Worm (Caenorhabditis elegans) whole organism, young adult: ENCODE data around the gene F33A8.7.

Experiments
- B0019.2 ChIP-seq: fragments of 200-800 bp; sonication (Bioruptor generic); conservative IDR thresholded peaks from 2 replicates; pipeline ENCODE4 v1.3.6; 2022; ENCODE audit warnings: missing genetic modification reagents, missing genetic modification characterization, missing compliant biosample characterization
- B0261.1 ChIP-seq: sonication (generic microtip); optimal IDR thresholded peaks from 2 replicates; lab custom pipeline; 2016; ENCODE audit warnings: mild to moderate bottlenecking, missing genetic modification characterization, moderate library complexity, missing compliant biosample characterization
- C06A6.2 ChIP-seq: fragments of 200-800 bp; sonication (Bioruptor generic); conservative IDR thresholded peaks from 2 replicates; pipeline ENCODE4 v1.3.6; 2022; ENCODE audit warnings: missing genetic modification characterization, missing compliant biosample characterization
- D2030.7 ChIP-seq: fragments of 200-800 bp; sonication (Bioruptor generic); IDR thresholded peaks from 2 replicates; pipeline ENCODE4 v1.3.6; 2022; ENCODE audit warnings: missing genetic modification reagents, missing genetic modification characterization, missing compliant biosample characterization
- F39B2.1 ChIP-seq: fragments of 200-800 bp; sonication (Bioruptor generic); IDR thresholded peaks from 2 replicates; pipeline ENCODE4 v1.3.6; 2022; ENCODE audit warnings: missing genetic modification reagents, missing genetic modification characterization, missing compliant biosample characterization
- K11D2.4 ChIP-seq: fragments of 200-800 bp; sonication (Bioruptor generic); IDR thresholded peaks from 2 replicates; pipeline ENCODE4 v1.3.6; 2022; ENCODE audit warnings: missing genetic modification reagents, missing genetic modification characterization, missing compliant biosample characterization
- Y53F4B.3 ChIP-seq: fragments of 200-800 bp; sonication (Bioruptor generic); IDR thresholded peaks from 2 replicates; pipeline ENCODE4 v1.3.6; 2022; ENCODE audit warnings: missing genetic modification reagents, missing genetic modification characterization, missing compliant biosample characterization
- Y67H2A.10 ChIP-seq: fragments of 200-800 bp; sonication (Bioruptor generic); conservative IDR thresholded peaks from 2 replicates; pipeline ENCODE4 v1.3.6; 2022; ENCODE audit warnings: missing genetic modification reagents, missing genetic modification characterization, missing compliant biosample characterization
- ZK185.1 ChIP-seq: sonication (generic microtip); optimal IDR thresholded peaks from 2 replicates; lab custom pipeline; 2016; ENCODE audit warnings: mild to moderate bottlenecking, missing genetic modification characterization, missing compliant biosample characterization; ENCODE audit not compliant: poor library complexity, severe bottlenecking
- akir-1 ChIP-seq: fragments of 200-800 bp; sonication (Bioruptor generic); optimal IDR thresholded peaks from 2 replicates; lab custom pipeline; 2018; ENCODE audit warnings: mild to moderate bottlenecking, missing genetic modification characterization, moderate library complexity, missing compliant biosample characterization
- atf-7 ChIP-seq: sonication (generic microtip); optimal IDR thresholded peaks from 2 replicates; lab custom pipeline; 2017; ENCODE audit warnings: mild to moderate bottlenecking, missing genetic modification characterization, missing compliant biosample characterization
- athp-1 ChIP-seq: sonication (generic microtip); optimal IDR thresholded peaks from 2 replicates; lab custom pipeline; 2017; ENCODE audit warnings: mild to moderate bottlenecking, missing genetic modification characterization, missing compliant biosample characterization
- attf-3 ChIP-seq: fragments of 200-800 bp; sonication (Bioruptor generic); conservative IDR thresholded peaks from 2 replicates; pipeline ENCODE4 v1.3.6; 2022; ENCODE audit warnings: missing genetic modification reagents, missing genetic modification characterization, missing compliant biosample characterization
- attf-5 ChIP-seq: fragments of 200-800 bp; sonication (Bioruptor generic); optimal IDR thresholded peaks from 2 replicates; lab custom pipeline; 2018; ENCODE audit warnings: mild to moderate bottlenecking, missing genetic modification characterization, missing compliant biosample characterization
- ceh-100 ChIP-seq: fragments of 200-800 bp; sonication (Bioruptor generic); IDR thresholded peaks from 2 replicates; pipeline ENCODE4 v1.3.6; 2022; ENCODE audit warnings: missing genetic modification reagents, missing genetic modification characterization, missing compliant biosample characterization
- ceh-58 ChIP-seq: fragments of 200-800 bp; sonication (Bioruptor generic); IDR thresholded peaks from 2 replicates; pipeline ENCODE4 v1.3.6; 2022; ENCODE audit warnings: missing genetic modification characterization, missing compliant biosample characterization
- dox-1 ChIP-seq: fragments of 200-800 bp; sonication (Bioruptor generic); IDR thresholded peaks from 2 replicates; pipeline ENCODE4 v1.3.6; 2022; ENCODE audit warnings: missing genetic modification reagents, missing genetic modification characterization, missing compliant biosample characterization
- efl-1 ChIP-seq: fragments of 150-350 bp; optimal IDR thresholded peaks from 2 replicates; lab custom pipeline; 2014; ENCODE audit warnings: missing biosample characterization, missing genetic modification reagents, missing genetic modification characterization
- egl-44 ChIP-seq: fragments of 200-800 bp; sonication (Bioruptor generic); IDR thresholded peaks from 2 replicates; pipeline ENCODE4 v1.3.6; 2022; ENCODE audit warnings: missing genetic modification reagents, missing genetic modification characterization, missing compliant biosample characterization
- hmg-1.2 ChIP-seq: fragments of 200-800 bp; sonication (Bioruptor generic); IDR thresholded peaks from 2 replicates; pipeline ENCODE4 v1.3.6; 2022; ENCODE audit warnings: missing genetic modification reagents, missing genetic modification characterization, missing compliant biosample characterization
- hsf-1 ChIP-seq: fragments of 200-800 bp; sonication (Bioruptor generic); IDR thresholded peaks from 2 replicates; pipeline ENCODE4 v1.3.6; 2022; ENCODE audit warnings: missing genetic modification reagents, missing genetic modification characterization, missing compliant biosample characterization
- lag-1 ChIP-seq: fragments of 200-800 bp; sonication (Bioruptor generic); IDR thresholded peaks from 2 replicates; pipeline ENCODE4 v1.3.6; 2022; ENCODE audit warnings: missing genetic modification reagents, missing genetic modification characterization, missing compliant biosample characterization
- lin-35 ChIP-seq, 3 experiments: fragments of 150-350 bp in 2 of 3; sonication (generic microtip) in 1 of 3; optimal IDR thresholded peaks; 2 replicates each; lab custom pipeline; 2014 to 2018; ENCODE audit warnings: missing biosample characterization in 3 of 3, missing genetic modification characterization in 3 of 3, missing genetic modification reagents in 3 of 3
- lin-54 ChIP-seq: fragments of 200-800 bp; sonication (Bioruptor generic); optimal IDR thresholded peaks from 2 replicates; lab custom pipeline; 2018; ENCODE audit warnings: mild to moderate bottlenecking, missing genetic modification characterization, missing compliant biosample characterization
- lsl-1 ChIP-seq: fragments of 200-800 bp; sonication (Bioruptor generic); optimal IDR thresholded peaks from 2 replicates; lab custom pipeline; 2018; ENCODE audit warnings: mild to moderate bottlenecking, missing genetic modification characterization, moderate library complexity, missing compliant biosample characterization
- madf-8 ChIP-seq: fragments of 200-800 bp; sonication (Bioruptor generic); conservative IDR thresholded peaks from 2 replicates; pipeline ENCODE4 v1.3.6; 2022; ENCODE audit warnings: missing genetic modification reagents, missing genetic modification characterization, missing compliant biosample characterization
- mcd-1 ChIP-seq: fragments of 200-800 bp; sonication (Bioruptor generic); IDR thresholded peaks from 2 replicates; pipeline ENCODE4 v1.3.6; 2022; ENCODE audit warnings: missing genetic modification reagents, missing genetic modification characterization, missing compliant biosample characterization
- mel-28 ChIP-seq: sonication (generic microtip); optimal IDR thresholded peaks from 2 replicates; lab custom pipeline; 2016; ENCODE audit warnings: borderline replicate concordance, mild to moderate bottlenecking, missing genetic modification characterization, missing compliant biosample characterization
- nfya-2 ChIP-seq: fragments of 200-800 bp; sonication (Bioruptor generic); IDR thresholded peaks from 2 replicates; pipeline ENCODE4 v1.3.6; 2022; ENCODE audit warnings: missing genetic modification reagents, missing genetic modification characterization, missing compliant biosample characterization
- nfyb-1 ChIP-seq: fragments of 200-800 bp; sonication (Bioruptor generic); IDR thresholded peaks from 2 replicates; pipeline ENCODE4 v1.3.6; 2022; ENCODE audit warnings: missing genetic modification reagents, missing genetic modification characterization, missing compliant biosample characterization
- pbrm-1 ChIP-seq: fragments of 200-800 bp; sonication (Bioruptor generic); IDR thresholded peaks from 2 replicates; pipeline ENCODE4 v1.3.6; 2022; ENCODE audit warnings: missing genetic modification reagents, missing genetic modification characterization, missing compliant biosample characterization
- repo-1 ChIP-seq: sonication (generic microtip); optimal IDR thresholded peaks from 2 replicates; lab custom pipeline; 2017; ENCODE audit warnings: mild to moderate bottlenecking, missing genetic modification characterization, missing compliant biosample characterization
- snpc-1.1 ChIP-seq: sonication (generic microtip); optimal IDR thresholded peaks from 2 replicates; lab custom pipeline; 2017; ENCODE audit warnings: missing genetic modification characterization, mild to moderate bottlenecking, missing compliant biosample characterization, antibody characterized with exemption, moderate library complexity, missing genotype, missing genetic modification reagents; ENCODE audit not compliant: insufficient read depth
- tbp1 ChIP-seq: fragments of 200-800 bp; sonication (Bioruptor generic); optimal IDR thresholded peaks from 2 replicates; lab custom pipeline; 2018; ENCODE audit warnings: mild to moderate bottlenecking, missing genetic modification characterization, missing compliant biosample characterization
- ztf-26 ChIP-seq: sonication (generic microtip); optimal IDR thresholded peaks from 2 replicates; lab custom pipeline; 2017; ENCODE audit warnings: missing genetic modification characterization, missing compliant biosample characterization
- ztf-6 ChIP-seq: fragments of 200-800 bp; sonication (Bioruptor generic); IDR thresholded peaks from 2 replicates; pipeline ENCODE4 v1.3.6; 2022; ENCODE audit warnings: missing genetic modification reagents, missing genetic modification characterization, missing compliant biosample characterization

F33A8.7 gene

DNA sequence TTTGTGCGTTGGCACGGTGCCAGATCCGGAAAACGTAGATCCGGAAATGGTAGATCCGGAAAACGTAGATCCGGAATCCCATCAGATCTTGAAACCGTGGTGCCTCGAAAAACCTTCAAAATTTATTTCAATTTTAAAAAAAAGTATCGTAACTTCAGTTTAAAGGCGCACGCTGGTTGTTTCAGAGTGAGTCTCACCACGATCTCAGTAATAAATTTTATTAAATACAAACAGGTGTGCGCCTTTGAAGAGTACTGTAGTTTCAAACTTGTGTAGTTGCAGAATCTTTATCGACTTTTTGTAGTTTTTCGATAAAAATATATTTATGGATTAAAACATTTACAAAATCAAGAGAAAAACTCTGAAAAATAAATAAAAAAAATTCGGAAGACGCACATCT, 25.2 kb upstream of the F33A8.7 start (continued):
- TF ChIP-seq nfya-2 (GFP tag; lab: Robert Waterston, UW) = no peak
- TF ChIP-seq athp-1 = peak; percentile 66
- peak; percentile 84 for TF ChIP-seq D2030.7 (GFP tag; lab: Robert Waterston, UW)
- no peak for TF ChIP-seq K11D2.4 (GFP tag; lab: Robert Waterston, UW)
- TF ChIP-seq ceh-58 (GFP tag; lab: Robert Waterston, UW) = no peak
- TF ChIP-seq madf-8 (GFP tag; lab: Robert Waterston, UW) = peak; percentile 94
- TF ChIP-seq hsf-1 (GFP tag; lab: Robert Waterston, UW) = 0 out of 2 replicates have a peak, but pooled peaks have one; percentile 25
- TF ChIP-seq C06A6.2 (GFP tag; lab: Robert Waterston, UW) = no peak
- no peak for TF ChIP-seq ZK185.1 (tag; lab: Kevin White, UChicago)
- TF ChIP-seq B0261.1 (tag; lab: Kevin White, UChicago) = no peak
- peak; percentile 53; the same call in 1 of the 2 replicates for TF ChIP-seq dox-1 (GFP tag; lab: Robert Waterston, UW)
- no peak for TF ChIP-seq repo-1
- 0 out of 2 replicates have a peak, but pooled peaks have one; percentile 9 for TF ChIP-seq pbrm-1 (GFP tag; lab: Robert Waterston, UW)
- no peak for TF ChIP-seq nfyb-1 (GFP tag; lab: Robert Waterston, UW)
- TF ChIP-seq ztf-6 (GFP tag; lab: Robert Waterston, UW) = no peak
- TF ChIP-seq B0019.2 (GFP tag; lab: Robert Waterston, UW) = peak; percentile 82
- no peak for TF ChIP-seq Y67H2A.10
- TF ChIP-seq mel-28 (tag; lab: Kevin White, UChicago) = no peak
- peak; percentile 60 for TF ChIP-seq ceh-100 (GFP tag; lab: Robert Waterston, UW)
- peak; percentile 61; the same call in 1 of the 2 replicates for TF ChIP-seq mcd-1 (GFP tag; lab: Robert Waterston, UW)
- no peak for TF ChIP-seq lag-1
- peak; percentile 27 for TF ChIP-seq tbp1 (GFP tag; lab: Kevin White, UChicago)
- peak; percentile 99 for TF ChIP-seq lsl-1 (GFP tag; lab: Kevin White, UChicago)
- TF ChIP-seq egl-44 = no peak
- peak; percentile 37 for TF ChIP-seq snpc-1.1
- no peak for TF ChIP-seq akir-1 (GFP tag; lab: Kevin White, UChicago)
- no peak for TF ChIP-seq atf-7 (tag; lab: Kevin White, UChicago)
- TF ChIP-seq lin-54 (GFP tag; lab: Kevin White, UChicago) = peak; percentile 75
- TF ChIP-seq F39B2.1 (GFP tag; lab: Robert Waterston, UW) = peak; percentile 19; the same call in 1 of the 2 replicates

DNA sequence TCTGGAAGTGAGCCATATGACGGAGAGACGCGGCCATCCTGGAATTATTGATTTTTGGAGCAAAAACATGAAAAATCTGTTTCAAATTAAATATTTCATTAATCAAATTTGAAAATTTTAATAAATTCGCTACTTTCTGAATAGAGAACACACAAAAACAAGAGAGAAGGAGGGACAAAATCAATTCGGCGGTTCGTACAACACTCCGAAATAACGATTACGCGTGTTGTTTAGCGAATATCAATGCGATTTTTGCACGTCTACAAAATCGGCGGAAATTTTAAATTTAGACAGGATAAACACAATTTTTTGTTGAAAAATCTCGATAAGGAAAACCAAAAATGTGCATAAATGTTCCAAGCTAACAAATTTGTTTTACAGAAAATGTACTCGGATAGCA, 24.4 kb upstream of the F33A8.7 start, which contains the start of the genes sdhd-1 and ilkp-1:
TSS of gene sdhd-1 (minus strand) at position 38 of the 400 bp plus-strand sequence.
TSS of gene ilkp-1 (plus strand) at position 380 of the 400 bp plus-strand sequence.
- TF ChIP-seq efl-1 (GFP tag; lab: Kevin White, UChicago) (peak; percentile 33), attf-3 (GFP tag; lab: Robert Waterston, UW) (peak; percentile 90), lin-35 (GFP tag; optimal IDR thresholded peaks at IDR 0.05; lab: Kevin White, UChicago) (peak in 1 of 3 experiments; percentile 54), ztf-26 (tag; lab: Kevin White, UChicago) (no peak), hmg-1.2 (GFP tag; lab: Robert Waterston, UW) (peak; percentile 48; the same call in 1 of the 2 replicates), attf-5 (GFP tag; lab: Kevin White, UChicago) (peak; percentile 20), ZK185.1 (tag; lab: Kevin White, UChicago) (no peak), lin-54 (GFP tag; lab: Kevin White, UChicago) (peak; percentile 55), Y53F4B.3 (GFP tag; lab: Robert Waterston, UW) (no peak)
